Worm (Caenorhabditis elegans) whole organism, L4/young adult: Measurements from ENCODE around the gene Y116A8C.463.

ENCODE experiments used
- W03F9.2 ChIP-seq: fragments of 150-350 bp; optimal IDR thresholded peaks from 2 replicates; lab custom pipeline; 2014; ENCODE audit warnings: missing biosample characterization, missing genetic modification characterization
- dao-5 ChIP-seq: sonication (generic microtip); optimal IDR thresholded peaks from 2 replicates; lab custom pipeline; 2016; ENCODE audit warnings: missing genotype, missing genetic modification characterization, moderate library complexity, missing compliant biosample characterization
- him-1 ChIP-seq: sonication (generic microtip); optimal IDR thresholded peaks from 2 replicates; lab custom pipeline; 2016; ENCODE audit warnings: missing genotype, missing genetic modification reagents, missing genetic modification characterization, missing compliant biosample characterization

Y116A8C.463 gene

DNA sequence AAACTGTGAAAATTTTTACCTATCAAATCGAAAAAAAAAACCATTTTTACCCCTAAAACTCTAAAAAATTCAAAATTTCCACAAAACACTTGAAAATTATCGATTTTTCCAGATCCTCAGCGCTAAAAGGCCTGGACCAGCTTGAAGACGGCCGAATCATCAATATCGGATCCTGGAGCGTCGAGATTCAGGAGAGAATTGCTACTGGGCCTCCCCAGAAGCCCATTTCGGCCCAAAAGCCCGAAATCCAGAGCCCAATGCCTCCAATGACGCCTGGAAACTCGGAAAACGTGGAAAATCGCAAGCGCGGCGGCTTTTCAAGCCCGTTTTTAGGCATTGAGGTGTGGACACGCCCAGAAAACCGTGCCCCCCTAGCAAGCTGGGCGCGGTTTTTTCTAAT lies 32.9 kb downstream of the Y116A8C.463 start:
- no peak for TF ChIP-seq him-1 (tag; lab: Kevin White, UChicago)
- no peak for TF ChIP-seq W03F9.2
- no peak for TF ChIP-seq dao-5 (tag; lab: Kevin White, UChicago)

DNA sequence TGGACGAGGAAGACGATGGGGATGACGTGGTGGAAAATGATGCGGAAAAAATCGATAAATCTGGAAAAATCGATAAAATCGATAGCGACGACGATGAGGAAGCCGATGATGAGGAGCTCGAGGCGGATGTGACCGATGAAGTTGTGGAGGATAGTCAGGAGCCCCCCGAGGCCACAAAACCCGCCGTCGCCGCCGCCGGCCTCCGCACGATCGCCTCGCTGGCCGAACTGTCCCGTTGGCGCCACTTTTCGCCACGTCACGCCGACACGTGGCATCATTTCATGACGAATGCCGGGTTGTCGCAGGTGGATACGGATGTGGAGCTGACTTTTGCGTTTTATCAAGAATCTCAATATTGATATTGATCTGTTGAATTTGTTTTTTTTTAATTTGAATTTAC lies 42.9 kb downstream of the Y116A8C.463 start:
- no peak for TF ChIP-seq W03F9.2
- TF ChIP-seq him-1 (tag; lab: Kevin White, UChicago): no peak
